Worm (Caenorhabditis elegans) whole organism, early embryonic: ENCODE results near the gene coh-3.

Source experiments
- B0310.2 ChIP-seq: sonication (generic microtip); optimal IDR thresholded peaks from 2 replicates; lab custom pipeline; 2016; ENCODE audit warnings: mild to moderate bottlenecking, missing genetic modification characterization, missing compliant biosample characterization
- F13C5.2 ChIP-seq: sonication (generic microtip); optimal IDR thresholded peaks from 2 replicates; lab custom pipeline; 2017; ENCODE audit warnings: mild to moderate bottlenecking, missing genetic modification characterization, inconsistent platforms, missing compliant biosample characterization
- aly-1 ChIP-seq: sonication (generic microtip); optimal IDR thresholded peaks from 2 replicates; lab custom pipeline; 2016; ENCODE audit warnings: missing genetic modification characterization, missing compliant biosample characterization
- ama-1 ChIP-seq: fragments of 150-350 bp; optimal IDR thresholded peaks from 2 replicates; lab custom pipeline; 2014
- ceh-13 ChIP-seq: fragments of 200-800 bp; sonication (Bioruptor generic); optimal IDR thresholded peaks from 2 replicates; lab custom pipeline; 2018; ENCODE audit warnings: mild to moderate bottlenecking, missing genetic modification characterization, missing compliant biosample characterization
- ceh-36 ChIP-seq: sonication (generic microtip); optimal IDR thresholded peaks from 2 replicates; lab custom pipeline; 2016; ENCODE audit warnings: missing genetic modification characterization, inconsistent platforms, missing compliant biosample characterization
- ets-7 ChIP-seq: sonication (generic microtip); optimal IDR thresholded peaks from 2 replicates; lab custom pipeline; 2016; ENCODE audit warnings: missing genotype, missing genetic modification characterization, missing compliant biosample characterization
- flt-1 ChIP-seq: fragments of 200-800 bp; sonication (Bioruptor generic); IDR thresholded peaks from 2 replicates; pipeline ENCODE4 v1.3.6; 2022; ENCODE audit warnings: missing genetic modification characterization, missing compliant biosample characterization
- hmbx-1 ChIP-seq: sonication (generic microtip); optimal IDR thresholded peaks from 2 replicates; lab custom pipeline; 2016; ENCODE audit warnings: mild to moderate bottlenecking, missing genetic modification characterization, missing compliant biosample characterization
- hnd-1 ChIP-seq: sonication (generic microtip); optimal IDR thresholded peaks from 2 replicates; lab custom pipeline; 2016; ENCODE audit warnings: missing genetic modification characterization, missing compliant biosample characterization
- pes-1 ChIP-seq: fragments of 200-800 bp; sonication (Bioruptor generic); IDR thresholded peaks from 2 replicates; pipeline ENCODE4 v1.3.6; 2022; ENCODE audit warnings: missing genetic modification reagents, missing genetic modification characterization, missing compliant biosample characterization
- scrt-1 ChIP-seq: fragments of 200-800 bp; sonication (Bioruptor generic); IDR thresholded peaks from 2 replicates; pipeline ENCODE4 v1.3.6; 2022; ENCODE audit warnings: missing genetic modification characterization, missing compliant biosample characterization
- sea-1 ChIP-seq: fragments of 200-800 bp; sonication (Bioruptor generic); conservative IDR thresholded peaks from 2 replicates; pipeline ENCODE4 v1.3.6; 2022; ENCODE audit warnings: missing genetic modification characterization, missing compliant biosample characterization
- tbx-11 ChIP-seq: fragments of 200-800 bp; sonication (Bioruptor generic); IDR thresholded peaks from 2 replicates; pipeline ENCODE4 v1.3.6; 2022; ENCODE audit warnings: missing genetic modification characterization, missing compliant biosample characterization

ce11 chrV:14457070-14457469, at the start of gene coh-3:
- TF ChIP-seq hnd-1 (tag; lab: Kevin White, UChicago) = no peak
- TF ChIP-seq ama-1 (lab: Kevin White, UChicago) = no peak
- TF ChIP-seq tbx-11 (GFP tag; lab: Robert Waterston, UW) = no peak
- no peak for TF ChIP-seq ets-7 (tag; lab: Kevin White, UChicago)
- TF ChIP-seq flt-1 (GFP tag; lab: Robert Waterston, UW) = no peak
- TF ChIP-seq aly-1 = no peak
- TF ChIP-seq ceh-13 (GFP tag; lab: Kevin White, UChicago) = no peak
- TF ChIP-seq sea-1 = no peak
- no peak for TF ChIP-seq hmbx-1 (tag; lab: Kevin White, UChicago)
- no peak for TF ChIP-seq pes-1 (GFP tag; lab: Robert Waterston, UW)
- TF ChIP-seq F13C5.2 (tag; lab: Kevin White, UChicago) = no peak
- no peak for TF ChIP-seq ceh-36 (tag; lab: Kevin White, UChicago)
- TF ChIP-seq B0310.2 (tag; lab: Kevin White, UChicago) = no peak
- TF ChIP-seq scrt-1 = no peak
